Fruit fly (Drosophila melanogaster) whole organism, embryonic: Measurements from ENCODE around the gene CG31189.

Experiments
- Aef1 ChIP-seq: fragments of 200-800 bp; sonication (Bioruptor generic); IDR thresholded peaks from 3 replicates; pipeline ENCODE4 v1.3.6; 2022; ENCODE audit warnings: missing biosample characterization, missing genetic modification characterization
- Bgb ChIP-seq: fragments of 200-800 bp; sonication (Bioruptor generic); IDR thresholded peaks from 2 replicates; pipeline ENCODE4 v1.3.6; 2022; ENCODE audit warnings: missing biosample characterization, missing genetic modification characterization; ENCODE audit not compliant: partially characterized antibody
- BtbVII ChIP-seq: fragments of 200-800 bp; sonication (Bioruptor generic); optimal IDR thresholded peaks from 3 replicates; lab custom pipeline; 2017; ENCODE audit warnings: missing biosample characterization, mild to moderate bottlenecking, missing genetic modification characterization
- CG10274 ChIP-seq: fragments of 200-800 bp; sonication (Bioruptor generic); optimal IDR thresholded peaks from 3 replicates; lab custom pipeline; 2017; ENCODE audit warnings: missing biosample characterization, mild to moderate bottlenecking, missing genetic modification characterization
- CG14050 ChIP-seq: fragments of 200-800 bp; sonication (Bioruptor generic); IDR thresholded peaks from 3 replicates; pipeline ENCODE4 v1.3.6; 2022; ENCODE audit warnings: missing biosample characterization, missing genetic modification characterization
- CG15269 ChIP-seq: fragments of 200-800 bp; sonication (Bioruptor generic); optimal IDR thresholded peaks from 2 replicates; lab custom pipeline; 2018; ENCODE audit warnings: missing biosample characterization, mild to moderate bottlenecking, missing genetic modification characterization, moderate library complexity
- CG3407 ChIP-seq: fragments of 200-800 bp; sonication (Bioruptor generic); optimal IDR thresholded peaks from 2 replicates; lab custom pipeline; 2018; ENCODE audit warnings: missing biosample characterization, mild to moderate bottlenecking, missing genetic modification characterization
- CG43689 ChIP-seq: fragments of 200-800 bp; sonication (Bioruptor generic); IDR thresholded peaks from 2 replicates; pipeline ENCODE4 v1.3.6; 2022; ENCODE audit warnings: missing biosample characterization, missing genetic modification characterization
- Gug ChIP-seq: fragments of 200-800 bp; sonication (Bioruptor generic); IDR thresholded peaks from 4 replicates; pipeline ENCODE4 v1.3.6; 2022; ENCODE audit warnings: missing biosample characterization, missing genetic modification characterization
- Hr51 ChIP-seq, 2 experiments: fragments of 200-800 bp; sonication (Bioruptor generic); optimal IDR thresholded peaks; 2 replicates in 1 of 2; 3 replicates in 1 of 2; lab custom pipeline; 2016 to 2018; ENCODE audit warnings: missing biosample characterization in 2 of 2, missing genetic modification characterization in 2 of 2, mild to moderate bottlenecking in 1 of 2, moderate library complexity in 1 of 2
- emc ChIP-seq: fragments of 200-800 bp; sonication (Bioruptor generic); optimal IDR thresholded peaks from 2 replicates; lab custom pipeline; 2016; ENCODE audit warnings: missing biosample characterization, missing genetic modification characterization
- lola ChIP-seq, 3 experiments: fragments of >200 bp in 2 of 3; fragments of 200-800 bp in 1 of 3; sonication (Bioruptor generic) in 1 of 3; optimal IDR thresholded peaks; 2 replicates each; lab custom pipeline; 2017 to 2019; ENCODE audit warnings: missing biosample characterization in 3 of 3, missing genetic modification characterization in 3 of 3, mild to moderate bottlenecking in 1 of 3, moderate library complexity in 1 of 3
- slp2 ChIP-seq: fragments of 200-800 bp; sonication (Bioruptor generic); optimal IDR thresholded peaks from 2 replicates; lab custom pipeline; 2016; ENCODE audit warnings: missing biosample characterization, missing genetic modification characterization

DNA sequence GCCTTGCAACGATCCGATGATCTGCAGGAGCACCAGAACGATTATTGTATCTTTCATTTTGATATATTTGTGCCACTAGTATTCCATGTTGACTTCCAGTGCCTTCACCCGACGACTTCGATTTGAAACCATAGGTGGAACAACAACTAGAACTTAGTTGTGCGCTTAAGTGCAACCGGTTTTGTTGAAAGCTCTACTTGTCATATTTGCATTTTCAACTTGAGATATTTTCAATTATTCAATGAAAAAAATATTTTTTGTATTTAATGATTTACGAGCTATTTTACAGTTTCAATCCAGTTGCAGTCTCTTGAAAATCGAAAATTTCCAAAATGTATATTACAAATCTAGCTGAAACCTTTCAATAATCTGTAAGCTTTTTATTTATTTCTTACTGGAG is 1.3 kb upstream of the CG31189 start, which contains the start of gene CG31207:
- no peak for TF ChIP-seq CG14050
- TF ChIP-seq CG10274 (GFP tag; lab: Kevin White, UChicago), result no peak
- TF ChIP-seq emc (GFP tag; lab: Kevin White, UChicago), result no peak
- TF ChIP-seq CG3407, result no peak
- TF ChIP-seq Aef1 (GFP tag; lab: Robert Waterston, UW), result no peak
- TF ChIP-seq Gug, result no peak
- TF ChIP-seq Bgb, result no peak
- no peak for TF ChIP-seq CG43689
- TF ChIP-seq BtbVII, result no peak
- TF ChIP-seq CG15269 (tag; lab: Kevin White, UChicago), result no peak
- no peak for TF ChIP-seq Hr51 (GFP tag; optimal IDR thresholded peaks at IDR 0.05; lab: Kevin White, UChicago)
- no peak for TF ChIP-seq slp2
- TF ChIP-seq lola (GFP tag; optimal IDR thresholded peaks at IDR 0.05; lab: Kevin White, UChicago), result no peak
